Worm (Caenorhabditis elegans) whole organism, L1 larva: ENCODE data around the gene F22F7.2.

Source experiments
- C16A3.4 ChIP-seq: fragments of 150-350 bp; optimal IDR thresholded peaks from 2 replicates; lab custom pipeline; 2014; ENCODE audit warnings: missing biosample characterization, missing genetic modification characterization
- C34B4.2 ChIP-seq: sonication (generic microtip); optimal IDR thresholded peaks from 2 replicates; lab custom pipeline; 2017; ENCODE audit warnings: mild to moderate bottlenecking, missing genetic modification characterization, missing compliant biosample characterization
- aha-1 ChIP-seq: fragments of 150-350 bp; optimal IDR thresholded peaks from 2 replicates; lab custom pipeline; 2014; ENCODE audit warnings: missing biosample characterization, missing genetic modification characterization
- alr-1 ChIP-seq: fragments of 200-800 bp; sonication (Bioruptor generic); optimal IDR thresholded peaks from 2 replicates; lab custom pipeline; 2018; ENCODE audit warnings: borderline replicate concordance, mild to moderate bottlenecking, missing genetic modification characterization, missing compliant biosample characterization
- ceh-8 ChIP-seq: fragments of 200-800 bp; sonication (Bioruptor generic); optimal IDR thresholded peaks from 2 replicates; lab custom pipeline; 2018; ENCODE audit warnings: mild to moderate bottlenecking, missing genetic modification characterization, moderate library complexity, missing compliant biosample characterization
- ceh-82 ChIP-seq, 3 experiments: fragments of 150-350 bp in 1 of 3; sonication (generic microtip) in 2 of 3; optimal IDR thresholded peaks; 2 replicates each; lab custom pipeline; 2014 to 2017; ENCODE audit warnings: missing biosample characterization in 3 of 3, missing genetic modification characterization in 3 of 3
- ces-1 ChIP-seq: fragments of 150-350 bp; optimal IDR thresholded peaks from 2 replicates; lab custom pipeline; 2014; ENCODE audit warnings: missing biosample characterization, missing genetic modification reagents, missing genetic modification characterization
- dsc-1 ChIP-seq: sonication (generic microtip); optimal IDR thresholded peaks from 2 replicates; lab custom pipeline; 2016; ENCODE audit warnings: mild to moderate bottlenecking, missing genetic modification characterization, missing compliant biosample characterization
- efl-1 ChIP-seq, 4 experiments: fragments of 150-350 bp; optimal IDR thresholded peaks in 3 of 4; peaks in 1 of 4; 1 replicate in 1 of 4; 2 replicates in 3 of 4; lab custom pipeline; 2014; ENCODE audit warnings: missing biosample characterization in 2 of 4, missing genetic modification characterization in 2 of 4, missing genetic modification reagents in 2 of 4
- efl-3 ChIP-seq: fragments of 200-800 bp; sonication (Bioruptor generic); optimal IDR thresholded peaks from 2 replicates; lab custom pipeline; 2018; ENCODE audit warnings: mild to moderate bottlenecking, missing genetic modification characterization, missing compliant biosample characterization
- egl-13 ChIP-seq: sonication (generic microtip); optimal IDR thresholded peaks from 2 replicates; lab custom pipeline; 2016; ENCODE audit warnings: missing genotype, missing genetic modification reagents, missing genetic modification characterization, missing compliant biosample characterization
- elt-2 ChIP-seq: sonication (generic microtip); optimal IDR thresholded peaks from 2 replicates; lab custom pipeline; 2016; ENCODE audit warnings: missing genetic modification characterization, mild to moderate bottlenecking, inconsistent platforms, missing compliant biosample characterization, missing genetic modification reagents
- ets-5 ChIP-seq: fragments of 200-800 bp; sonication (Bioruptor generic); IDR thresholded peaks from 2 replicates; pipeline ENCODE4 v1.3.6; 2022; ENCODE audit warnings: missing genetic modification characterization, missing compliant biosample characterization
- fkh-10 ChIP-seq: sonication (generic microtip); optimal IDR thresholded peaks from 2 replicates; lab custom pipeline; 2017; ENCODE audit warnings: missing biosample characterization, missing genetic modification reagents, missing genetic modification characterization
- fkh-8 ChIP-seq: sonication (generic microtip); optimal IDR thresholded peaks from 2 replicates; lab custom pipeline; 2016; ENCODE audit warnings: mild to moderate bottlenecking, missing genetic modification characterization, missing compliant biosample characterization
- fos-1 ChIP-seq: fragments of 150-350 bp; optimal IDR thresholded peaks from 2 replicates; lab custom pipeline; 2014; ENCODE audit warnings: missing biosample characterization, missing genetic modification characterization
- grh-1 ChIP-seq: fragments of 200-800 bp; sonication (Bioruptor generic); IDR thresholded peaks from 2 replicates; pipeline ENCODE4 v1.3.6; 2022; ENCODE audit warnings: missing genetic modification reagents, missing genetic modification characterization, missing compliant biosample characterization
- hlh-4 ChIP-seq: sonication (generic microtip); optimal IDR thresholded peaks from 2 replicates; lab custom pipeline; 2016; ENCODE audit warnings: mild to moderate bottlenecking, missing genetic modification characterization, missing compliant biosample characterization
- irx-1 ChIP-seq: sonication (generic microtip); optimal IDR thresholded peaks from 2 replicates; lab custom pipeline; 2016; ENCODE audit warnings: missing genetic modification characterization, missing compliant biosample characterization
- isw-1 ChIP-seq: fragments of 200-800 bp; sonication (Bioruptor generic); IDR thresholded peaks from 2 replicates; pipeline ENCODE4 v1.3.6; 2022; ENCODE audit warnings: missing genetic modification characterization, missing compliant biosample characterization
- jun-1 ChIP-seq: fragments of 150-350 bp; optimal IDR thresholded peaks from 2 replicates; lab custom pipeline; 2014; ENCODE audit warnings: missing biosample characterization, missing genetic modification reagents, missing genetic modification characterization
- lin-13 ChIP-seq: fragments of 150-350 bp; optimal IDR thresholded peaks from 2 replicates; lab custom pipeline; 2014; ENCODE audit warnings: missing biosample characterization, missing genetic modification reagents, missing genetic modification characterization
- lin-14 ChIP-seq: fragments of 200-800 bp; sonication (Bioruptor generic); optimal IDR thresholded peaks from 2 replicates; lab custom pipeline; 2018; ENCODE audit warnings: mild to moderate bottlenecking, missing genetic modification characterization, moderate library complexity, missing compliant biosample characterization
- lin-35 ChIP-seq, 2 experiments: fragments of 150-350 bp; optimal IDR thresholded peaks; 2 replicates each; lab custom pipeline; 2014; ENCODE audit warnings: missing biosample characterization in 2 of 2, missing genetic modification characterization in 2 of 2, missing genetic modification reagents in 2 of 2
- lir-3 ChIP-seq: sonication (generic microtip); optimal IDR thresholded peaks from 2 replicates; lab custom pipeline; 2016; ENCODE audit warnings: mild to moderate bottlenecking, missing genetic modification characterization, moderate library complexity, missing compliant biosample characterization; ENCODE audit not compliant: poor library complexity
- lsy-2 ChIP-seq, 2 experiments: fragments of 150-350 bp; optimal IDR thresholded peaks; 2 replicates each; lab custom pipeline; 2014; ENCODE audit warnings: missing biosample characterization in 2 of 2, missing genetic modification characterization in 2 of 2
- mab-9 ChIP-seq: fragments of 200-800 bp; sonication (Bioruptor generic); IDR thresholded peaks from 2 replicates; pipeline ENCODE4 v1.3.6; 2022; ENCODE audit warnings: missing genetic modification reagents, missing genetic modification characterization, missing compliant biosample characterization
- mdl-1 ChIP-seq, 2 experiments: fragments of 150-350 bp; optimal IDR thresholded peaks; 2 replicates each; lab custom pipeline; 2014 to 2017; ENCODE audit warnings: missing biosample characterization in 2 of 2, missing genetic modification characterization in 2 of 2, inconsistent platforms in 1 of 2
- mep-1 ChIP-seq: fragments of 150-350 bp; optimal IDR thresholded peaks from 2 replicates; lab custom pipeline; 2014; ENCODE audit warnings: missing biosample characterization, missing genetic modification characterization
- nhr-19 ChIP-seq: fragments of 200-800 bp; sonication (Bioruptor generic); conservative IDR thresholded peaks from 2 replicates; pipeline ENCODE4 v1.3.6; 2022; ENCODE audit warnings: missing genetic modification characterization, missing compliant biosample characterization
- nhr-20 ChIP-seq: sonication (generic microtip); optimal IDR thresholded peaks from 2 replicates; lab custom pipeline; 2016; ENCODE audit warnings: mild to moderate bottlenecking, missing genetic modification characterization, missing compliant biosample characterization
- nhr-237 ChIP-seq: fragments of 150-350 bp; optimal IDR thresholded peaks from 2 replicates; lab custom pipeline; 2014; ENCODE audit warnings: missing biosample characterization, missing genetic modification characterization
- nhr-28 ChIP-seq: fragments of 150-350 bp; optimal IDR thresholded peaks from 2 replicates; lab custom pipeline; 2014; ENCODE audit warnings: missing biosample characterization, missing genetic modification characterization
- nhr-47 ChIP-seq: sonication (generic microtip); optimal IDR thresholded peaks from 2 replicates; lab custom pipeline; 2016; ENCODE audit warnings: mild to moderate bottlenecking, missing genetic modification characterization, moderate library complexity, missing compliant biosample characterization
- nhr-71 ChIP-seq: sonication (generic microtip); optimal IDR thresholded peaks from 2 replicates; lab custom pipeline; 2016; ENCODE audit warnings: mild to moderate bottlenecking, missing genetic modification characterization, moderate library complexity, missing compliant biosample characterization
- nhr-76 ChIP-seq: sonication (generic microtip); optimal IDR thresholded peaks from 2 replicates; lab custom pipeline; 2017; ENCODE audit warnings: missing biosample characterization, missing genetic modification characterization
- nhr-85 ChIP-seq: sonication (generic microtip); peaks from one replicate; lab custom pipeline; 2016; ENCODE audit warnings: missing genetic modification characterization, inconsistent platforms, missing compliant biosample characterization
- nhr-90 ChIP-seq: sonication (generic microtip); optimal IDR thresholded peaks from 2 replicates; lab custom pipeline; 2016; ENCODE audit warnings: mild to moderate bottlenecking, missing genetic modification characterization, missing compliant biosample characterization; ENCODE audit not compliant: poor library complexity
- pax-3 ChIP-seq: fragments of 200-800 bp; sonication (Bioruptor generic); optimal IDR thresholded peaks from 2 replicates; lab custom pipeline; 2018; ENCODE audit warnings: mild to moderate bottlenecking, missing genetic modification characterization, moderate library complexity, missing compliant biosample characterization
- skn-1 ChIP-seq: fragments of 150-350 bp; optimal IDR thresholded peaks from 2 replicates; lab custom pipeline; 2014; ENCODE audit warnings: missing biosample characterization, missing genetic modification characterization
- snpc-4 ChIP-seq: fragments of 150-350 bp; optimal IDR thresholded peaks from 2 replicates; lab custom pipeline; 2014; ENCODE audit warnings: missing biosample characterization, missing genetic modification characterization
- snu-23 ChIP-seq: sonication (generic microtip); optimal IDR thresholded peaks from 2 replicates; lab custom pipeline; 2016; ENCODE audit warnings: missing genetic modification characterization, missing compliant biosample characterization
- sox-4 ChIP-seq: sonication (generic microtip); optimal IDR thresholded peaks from 2 replicates; lab custom pipeline; 2016; ENCODE audit warnings: missing genetic modification characterization, missing compliant biosample characterization
- swsn-7 ChIP-seq: sonication (generic microtip); optimal IDR thresholded peaks from 2 replicates; lab custom pipeline; 2016; ENCODE audit warnings: missing genetic modification characterization, missing compliant biosample characterization
- tbx-2 ChIP-seq: sonication (generic microtip); optimal IDR thresholded peaks from 2 replicates; lab custom pipeline; 2016; ENCODE audit warnings: missing genetic modification characterization, missing compliant biosample characterization
- unc-86 ChIP-seq: sonication (generic microtip); optimal IDR thresholded peaks from 2 replicates; lab custom pipeline; 2016; ENCODE audit warnings: missing genetic modification characterization, missing compliant biosample characterization
- unc-98 ChIP-seq: fragments of 200-800 bp; sonication (Bioruptor generic); IDR thresholded peaks from 2 replicates; pipeline ENCODE4 v1.3.6; 2022; ENCODE audit warnings: missing genetic modification characterization, missing compliant biosample characterization
- xbp-1 ChIP-seq: sonication (generic microtip); optimal IDR thresholded peaks from 2 replicates; lab custom pipeline; 2016; ENCODE audit warnings: missing genetic modification characterization, missing compliant biosample characterization
- zag-1 ChIP-seq: fragments of 150-350 bp; optimal IDR thresholded peaks from 2 replicates; lab custom pipeline; 2014; ENCODE audit warnings: missing biosample characterization, missing genetic modification characterization
- zip-4 ChIP-seq: fragments of 200-800 bp; sonication (Bioruptor generic); optimal IDR thresholded peaks from 2 replicates; lab custom pipeline; 2018; ENCODE audit warnings: mild to moderate bottlenecking, missing genetic modification characterization, moderate library complexity, missing compliant biosample characterization
- ztf-11 ChIP-seq, 2 experiments: sonication (generic microtip); optimal IDR thresholded peaks; 2 replicates each; lab custom pipeline; 2016 to 2017; ENCODE audit warnings: missing genetic modification characterization in 2 of 2, missing biosample characterization in 1 of 2, missing compliant biosample characterization in 1 of 2
- ztf-4 ChIP-seq: fragments of 150-350 bp; optimal IDR thresholded peaks from 2 replicates; lab custom pipeline; 2014; ENCODE audit warnings: missing biosample characterization, missing genetic modification characterization

F22F7.2 gene

ce11 chrV:2133512-2133911 lies 10.9 kb downstream of the F22F7.2 start:
- TF ChIP-seq lir-3 (tag; lab: Kevin White, UChicago) (peak; percentile 22), lin-35 (GFP tag; optimal IDR thresholded peaks at IDR 0.05; lab: Kevin White, UChicago) (peak; percentile 26 to 48), efl-1 (optimal IDR thresholded peaks at IDR 0.05; lab: Kevin White, UChicago) (peak; percentile 35 to 44), efl-1 (GFP tag; optimal IDR thresholded peaks at IDR 0.05 in 1 of 2; lab: Kevin White, UChicago) (peak in 1 of 2 experiments; percentile 50), nhr-237 (tag; lab: Kevin White, UChicago) (no peak), sox-4 (tag; lab: Kevin White, UChicago) (peak; percentile 42), hlh-4 (no peak), nhr-85 (no peak), aha-1 (tag; lab: Kevin White, UChicago) (no peak), egl-13 (tag; lab: Kevin White, UChicago) (peak; percentile 70), nhr-71 (peak; percentile 84), mab-9 (GFP tag; lab: Robert Waterston, UW) (peak; percentile 44; the same call in 1 of the 2 replicates), C16A3.4 (tag; lab: Kevin White, UChicago) (peak; percentile 36), ces-1 (GFP tag; lab: Kevin White, UChicago) (no peak), mdl-1 (tag; optimal IDR thresholded peaks at IDR 0.05; lab: Kevin White, UChicago) (peak in 1 of 2 experiments; percentile 69), elt-2 (tag; lab: Kevin White, UChicago) (no peak), fkh-10 (peak; percentile 76), snu-23 (GFP tag; lab: Kevin White, UChicago) (peak; percentile 70), ztf-4 (tag; lab: Kevin White, UChicago) (no peak), nhr-20 (peak; percentile 64), dsc-1 (tag; lab: Kevin White, UChicago) (peak; percentile 64), nhr-76 (tag; lab: Kevin White, UChicago) (no peak), zag-1 (peak; percentile 26), nhr-19 (peak; percentile 73), snpc-4 (peak; percentile 2), lin-14 (GFP tag; lab: Kevin White, UChicago) (peak; percentile 99), nhr-28 (tag; lab: Kevin White, UChicago) (no peak), efl-3 (GFP tag; lab: Kevin White, UChicago) (no peak), unc-86 (tag; lab: Kevin White, UChicago) (peak; percentile 91), ceh-8 (no peak), isw-1 (GFP tag; lab: Robert Waterston, UW) (peak; percentile 33), fkh-8 (peak; percentile 86), lsy-2 (tag; optimal IDR thresholded peaks at IDR 0.05; lab: Kevin White, UChicago) (peak; percentile 60 to 72), irx-1 (tag; lab: Kevin White, UChicago) (peak; percentile 53), ceh-82 (tag; optimal IDR thresholded peaks at IDR 0.05; lab: Kevin White, UChicago) (peak; percentile 40 to 85 (median 61)), nhr-47 (tag; lab: Kevin White, UChicago) (peak; percentile 75), lin-13 (peak; percentile 36), fos-1 (tag; lab: Kevin White, UChicago) (no peak), swsn-7 (tag; lab: Kevin White, UChicago) (peak; percentile 61), nhr-90 (no peak), unc-98 (GFP tag; lab: Robert Waterston, UW) (no peak), zip-4 (no peak), C34B4.2 (tag; lab: Kevin White, UChicago) (no peak), jun-1 (tag; lab: Kevin White, UChicago) (peak; percentile 2), pax-3 (tag; lab: Kevin White, UChicago) (peak; percentile 1), xbp-1 (tag; lab: Kevin White, UChicago) (peak; percentile 53), mep-1 (tag; lab: Kevin White, UChicago) (peak; percentile 71), alr-1 (tag; lab: Kevin White, UChicago) (no peak), grh-1 (GFP tag; lab: Robert Waterston, UW) (no peak), tbx-2 (peak; percentile 76), ztf-11 (tag; optimal IDR thresholded peaks at IDR 0.05; lab: Kevin White, UChicago) (peak in 1 of 2 experiments; percentile 19), skn-1 (peak; percentile 53), ets-5 (GFP tag; lab: Robert Waterston, UW) (no peak)
